Fruit fly (Drosophila melanogaster) whole organism, embryonic: ENCODE data around the gene Hez.

Experiments used
- Ada2b ChIP-seq: fragments of 200-800 bp; sonication (Bioruptor generic); IDR thresholded peaks from 2 replicates; pipeline ENCODE4 v1.3.6; 2022; ENCODE audit warnings: missing biosample characterization, missing genetic modification characterization
- Atf-2 ChIP-seq: fragments of 200-800 bp; sonication (Bioruptor generic); optimal IDR thresholded peaks from 2 replicates; lab custom pipeline; 2016; ENCODE audit warnings: missing biosample characterization, missing genetic modification characterization
- C15 ChIP-seq: fragments of 200-800 bp; sonication (Bioruptor generic); IDR thresholded peaks from 3 replicates; pipeline ENCODE4 v1.3.6; 2022; ENCODE audit warnings: missing biosample characterization, missing genetic modification characterization
- CG11456 ChIP-seq: fragments of 200-800 bp; sonication (Bioruptor generic); IDR thresholded peaks from 3 replicates; pipeline ENCODE4 v1.3.6; 2022; ENCODE audit warnings: missing biosample characterization, missing genetic modification characterization
- CG11504 ChIP-seq: fragments of 200-800 bp; sonication (Bioruptor generic); optimal IDR thresholded peaks from 3 replicates; lab custom pipeline; 2019; ENCODE audit warnings: missing biosample characterization, mild to moderate bottlenecking, missing genetic modification characterization, moderate library complexity
- CG13894 ChIP-seq: fragments of 200-800 bp; sonication (Bioruptor generic); optimal IDR thresholded peaks from 3 replicates; lab custom pipeline; 2018; ENCODE audit warnings: missing biosample characterization, mild to moderate bottlenecking, missing genetic modification characterization, moderate library complexity
- CG14050 ChIP-seq: fragments of 200-800 bp; sonication (Bioruptor generic); IDR thresholded peaks from 3 replicates; pipeline ENCODE4 v1.3.6; 2022; ENCODE audit warnings: missing biosample characterization, missing genetic modification characterization
- CG1603 ChIP-seq: fragments of 200-800 bp; sonication (Bioruptor generic); optimal IDR thresholded peaks from 2 replicates; lab custom pipeline; 2019; ENCODE audit warnings: missing biosample characterization, mild to moderate bottlenecking, missing genetic modification characterization, moderate library complexity
- CG1647 ChIP-seq: fragments of 200-800 bp; sonication (Bioruptor generic); optimal IDR thresholded peaks from 3 replicates; lab custom pipeline; 2016; ENCODE audit warnings: missing biosample characterization, missing genetic modification characterization
- CG16779 ChIP-seq: fragments of 200-800 bp; sonication (Bioruptor generic); IDR thresholded peaks from 2 replicates; pipeline ENCODE4 v1.3.6; 2022; ENCODE audit warnings: missing biosample characterization, missing genetic modification characterization
- CG17361 ChIP-seq: fragments of 200-800 bp; sonication (Bioruptor generic); IDR thresholded peaks from 3 replicates; pipeline ENCODE4 v1.3.6; 2022; ENCODE audit warnings: missing biosample characterization, missing genetic modification characterization
- CG2129 ChIP-seq: fragments of 200-800 bp; sonication (Bioruptor generic); IDR thresholded peaks from 2 replicates; pipeline ENCODE4 v1.3.6; 2022; ENCODE audit warnings: missing biosample characterization, missing genetic modification characterization; ENCODE audit not compliant: partially characterized antibody
- CG2678 ChIP-seq: fragments of 200-800 bp; sonication (Bioruptor generic); optimal IDR thresholded peaks from 3 replicates; lab custom pipeline; 2019; ENCODE audit warnings: missing biosample characterization, mild to moderate bottlenecking, missing genetic modification characterization, moderate library complexity
- CG31365 ChIP-seq: fragments of 200-800 bp; sonication (Bioruptor generic); optimal IDR thresholded peaks from 2 replicates; lab custom pipeline; 2018; ENCODE audit warnings: missing biosample characterization, mild to moderate bottlenecking, missing genetic modification characterization
- CG33557 ChIP-seq: fragments of 200-800 bp; sonication (Bioruptor generic); optimal IDR thresholded peaks from 2 replicates; lab custom pipeline; 2019; ENCODE audit warnings: missing biosample characterization, mild to moderate bottlenecking, missing genetic modification characterization, moderate library complexity
- CG3995 ChIP-seq: fragments of 200-800 bp; sonication (Bioruptor generic); optimal IDR thresholded peaks from 3 replicates; lab custom pipeline; 2016; ENCODE audit warnings: missing biosample characterization, missing genetic modification characterization
- CG4360 ChIP-seq: fragments of 200-800 bp; sonication (Bioruptor generic); IDR thresholded peaks from 2 replicates; pipeline ENCODE4 v1.3.6; 2022; ENCODE audit warnings: missing biosample characterization, missing genetic modification characterization
- CG6272 ChIP-seq: fragments of 200-800 bp; sonication (Bioruptor generic); IDR thresholded peaks from 2 replicates; pipeline ENCODE4 v1.3.6; 2022; ENCODE audit warnings: missing biosample characterization, missing genetic modification characterization
- CG6813 ChIP-seq: fragments of 200-800 bp; sonication (Bioruptor generic); optimal IDR thresholded peaks from 2 replicates; lab custom pipeline; 2017; ENCODE audit warnings: missing biosample characterization, missing genetic modification characterization, mild to moderate bottlenecking, moderate library complexity, missing genetic modification reagents
- CG7271 ChIP-seq: fragments of 200-800 bp; sonication (Bioruptor generic); optimal IDR thresholded peaks from 2 replicates; lab custom pipeline; 2018; ENCODE audit warnings: missing biosample characterization, mild to moderate bottlenecking, missing genetic modification characterization, moderate library complexity
- CG7372 ChIP-seq: fragments of 200-800 bp; sonication (Bioruptor generic); IDR thresholded peaks from 2 replicates; pipeline ENCODE4 v1.3.6; 2022; ENCODE audit warnings: missing biosample characterization, missing genetic modification characterization
- CG7556 ChIP-seq: fragments of 200-800 bp; sonication (Bioruptor generic); optimal IDR thresholded peaks from 2 replicates; lab custom pipeline; 2017; ENCODE audit warnings: missing biosample characterization, mild to moderate bottlenecking, missing genetic modification characterization
- CG9932 ChIP-seq: fragments of 200-800 bp; sonication (Bioruptor generic); IDR thresholded peaks from 2 replicates; pipeline ENCODE4 v1.3.6; 2022; ENCODE audit warnings: missing biosample characterization, missing genetic modification characterization
- Ets65A ChIP-seq: fragments of 200-800 bp; sonication (Bioruptor generic); peaks from one replicate; lab custom pipeline; 2016; ENCODE audit warnings: missing biosample characterization, missing genetic modification characterization
- H2.0 ChIP-seq: fragments of 200-800 bp; sonication (Bioruptor generic); IDR thresholded peaks from 2 replicates; pipeline ENCODE4 v1.3.6; 2022; ENCODE audit warnings: missing biosample characterization, missing genetic modification characterization
- HHEX ChIP-seq: fragments of 200-800 bp; sonication (Bioruptor generic); optimal IDR thresholded peaks from 3 replicates; lab custom pipeline; 2017; ENCODE audit warnings: missing biosample characterization, mild to moderate bottlenecking, missing genetic modification characterization, missing genetic modification reagents
- Lim3 ChIP-seq: fragments of 200-800 bp; sonication (Bioruptor generic); IDR thresholded peaks from 2 replicates; pipeline ENCODE4 v1.3.6; 2022; ENCODE audit warnings: missing biosample characterization, missing genetic modification characterization
- Lpt ChIP-seq: fragments of >200 bp; optimal IDR thresholded peaks from 2 replicates; lab custom pipeline; 2018; ENCODE audit warnings: missing biosample characterization, missing genetic modification characterization
- Nf-YB ChIP-seq: fragments of 200-800 bp; sonication (Bioruptor generic); optimal IDR thresholded peaks from 3 replicates; lab custom pipeline; 2019; ENCODE audit warnings: missing biosample characterization, mild to moderate bottlenecking, missing genetic modification characterization, moderate library complexity
- Six4 ChIP-seq: fragments of 200-800 bp; sonication (Bioruptor generic); optimal IDR thresholded peaks from 2 replicates; lab custom pipeline; 2016; ENCODE audit warnings: missing biosample characterization, missing genetic modification characterization
- Spps ChIP-seq: fragments of 200-800 bp; sonication (Bioruptor generic); optimal IDR thresholded peaks from 2 replicates; lab custom pipeline; 2018; ENCODE audit warnings: missing biosample characterization, mild to moderate bottlenecking, missing genetic modification characterization
- Usf ChIP-seq: fragments of 200-800 bp; sonication (Bioruptor generic); optimal IDR thresholded peaks from 2 replicates; lab custom pipeline; 2017; ENCODE audit warnings: missing genotype, missing biosample characterization, missing genetic modification characterization
- ab ChIP-seq: fragments of 200-800 bp; sonication (Bioruptor generic); optimal IDR thresholded peaks from 2 replicates; lab custom pipeline; 2016; ENCODE audit warnings: missing biosample characterization, missing genetic modification characterization
- abd-A ChIP-seq: fragments of 200-800 bp; sonication (Bioruptor generic); optimal IDR thresholded peaks from 3 replicates; lab custom pipeline; 2019; ENCODE audit warnings: missing biosample characterization, mild to moderate bottlenecking, missing genetic modification characterization, moderate library complexity
- bigmax ChIP-seq: fragments of 200-800 bp; sonication (Bioruptor generic); optimal IDR thresholded peaks from 2 replicates; lab custom pipeline; 2018; ENCODE audit warnings: missing biosample characterization, mild to moderate bottlenecking, missing genetic modification characterization
- chinmo ChIP-seq: fragments of 200-800 bp; sonication (Bioruptor generic); IDR thresholded peaks from 4 replicates; pipeline ENCODE4 v1.3.6; 2022; ENCODE audit warnings: missing biosample characterization, missing genetic modification characterization; ENCODE audit not compliant: partially characterized antibody
- fd96Cb ChIP-seq: fragments of 200-800 bp; sonication (Bioruptor generic); optimal IDR thresholded peaks from 2 replicates; lab custom pipeline; 2018; ENCODE audit warnings: missing biosample characterization, mild to moderate bottlenecking, missing genetic modification characterization, moderate library complexity
- gem ChIP-seq: fragments of 200-800 bp; sonication (Bioruptor generic); optimal IDR thresholded peaks from 2 replicates; lab custom pipeline; 2019; ENCODE audit warnings: missing biosample characterization, mild to moderate bottlenecking, missing genetic modification characterization, moderate library complexity
- gfzf ChIP-seq: fragments of 200-800 bp; sonication (Bioruptor generic); optimal IDR thresholded peaks from 2 replicates; lab custom pipeline; 2016; ENCODE audit warnings: missing biosample characterization, mild to moderate bottlenecking, missing genetic modification characterization, moderate library complexity
- jigr1 ChIP-seq: fragments of 200-800 bp; sonication (Bioruptor generic); IDR thresholded peaks from 3 replicates; pipeline ENCODE4 v1.3.6; 2022; ENCODE audit warnings: missing biosample characterization, missing genetic modification characterization
- kay ChIP-seq: fragments of 200-800 bp; sonication (Bioruptor generic); optimal IDR thresholded peaks from 2 replicates; lab custom pipeline; 2016; ENCODE audit warnings: missing biosample characterization, missing genetic modification characterization
- mirr ChIP-seq: fragments of 200-800 bp; sonication (Bioruptor generic); optimal IDR thresholded peaks from 3 replicates; lab custom pipeline; 2018; ENCODE audit warnings: missing biosample characterization, mild to moderate bottlenecking, missing genetic modification characterization
- onecut ChIP-seq: fragments of 200-800 bp; sonication (Bioruptor generic); IDR thresholded peaks from 2 replicates; pipeline ENCODE4 v1.3.6; 2022; ENCODE audit warnings: missing biosample characterization, missing genetic modification characterization
- pnt ChIP-seq: fragments of 200-800 bp; sonication (Bioruptor generic); optimal IDR thresholded peaks from 3 replicates; lab custom pipeline; 2016; ENCODE audit warnings: missing biosample characterization, missing genetic modification characterization
- pzg ChIP-seq: fragments of 200-800 bp; sonication (Bioruptor generic); optimal IDR thresholded peaks from 3 replicates; lab custom pipeline; 2018; ENCODE audit warnings: missing biosample characterization, mild to moderate bottlenecking, missing genetic modification characterization, moderate library complexity
- scrt ChIP-seq: fragments of 200-800 bp; sonication (Bioruptor generic); optimal IDR thresholded peaks from 2 replicates; lab custom pipeline; 2018; ENCODE audit warnings: missing biosample characterization, mild to moderate bottlenecking, missing genetic modification characterization, moderate library complexity
- sqz ChIP-seq: fragments of 200-800 bp; sonication (Bioruptor generic); optimal IDR thresholded peaks from 3 replicates; lab custom pipeline; 2018; ENCODE audit warnings: missing biosample characterization, mild to moderate bottlenecking, missing genetic modification characterization
- tna ChIP-seq: fragments of 200-800 bp; sonication (Bioruptor generic); IDR thresholded peaks from 2 replicates; pipeline ENCODE4 v1.3.6; 2022; ENCODE audit warnings: missing biosample characterization, missing genetic modification characterization; ENCODE audit not compliant: partially characterized antibody
- trem ChIP-seq: fragments of 200-800 bp; optimal IDR thresholded peaks from 3 replicates; lab custom pipeline; 2019; ENCODE audit warnings: missing biosample characterization, mild to moderate bottlenecking, missing genetic modification characterization, moderate library complexity

Gene Hez

dm6 chr3L:9904988-9905387, 10.4 kb upstream of the Hez start:
- peak; percentile 35 for TF ChIP-seq abd-A (tag; lab: Kevin White, UChicago)
- TF ChIP-seq CG13894 (tag; lab: Kevin White, UChicago), result peak; percentile 21
- no peak for TF ChIP-seq CG1603 (tag; lab: Kevin White, UChicago)
- TF ChIP-seq HHEX (GFP tag; lab: Kevin White, UChicago), result no peak
- peak; percentile 76 for TF ChIP-seq onecut (GFP tag; lab: Robert Waterston, UW)
- no peak for TF ChIP-seq mirr (GFP tag; lab: Kevin White, UChicago)
- TF ChIP-seq scrt (GFP tag; lab: Kevin White, UChicago), result peak; percentile 72
- TF ChIP-seq Ets65A (GFP tag; lab: Kevin White, UChicago), result peak; percentile 8
- TF ChIP-seq Usf, result no peak

dm6 chr3L:9899046-9899659, 4.6 kb upstream of the Hez start, which contains the start of gene nudE:
nudE (plus strand) TSS chr3L:9899241.
- no peak for TF ChIP-seq kay (GFP tag; lab: Kevin White, UChicago)
- peak; percentile 69; the same call in 1 of the 3 replicates for TF ChIP-seq CG11456 (GFP tag; lab: Robert Waterston, UW)
- no peak for TF ChIP-seq CG2129
- TF ChIP-seq fd96Cb (tag; lab: Kevin White, UChicago), result no peak
- TF ChIP-seq CG16779, result no peak
- TF ChIP-seq trem (tag; lab: Kevin White, UChicago), result peak; percentile 28
- peak; percentile 39 for TF ChIP-seq CG11504
- peak; percentile 65 for TF ChIP-seq CG9932
- no peak for TF ChIP-seq CG33557 (GFP tag; lab: Kevin White, UChicago)
- TF ChIP-seq CG7271, result no peak
- no peak for TF ChIP-seq Six4
- no peak for TF ChIP-seq pnt (GFP tag; lab: Kevin White, UChicago)
- TF ChIP-seq CG4360, result peak; percentile 98
- TF ChIP-seq CG3995, result no peak
- TF ChIP-seq Spps (tag; lab: Kevin White, UChicago), result no peak
- no peak for TF ChIP-seq CG17361 (GFP tag; lab: Robert Waterston, UW)
- no peak for TF ChIP-seq gfzf (GFP tag; lab: Kevin White, UChicago)
- peak; percentile 5 for TF ChIP-seq CG7556 (GFP tag; lab: Kevin White, UChicago)
- peak; percentile 16 for TF ChIP-seq gem
- no peak for TF ChIP-seq Ada2b
- TF ChIP-seq Lpt (GFP tag; lab: Kevin White, UChicago), result no peak
- no peak for TF ChIP-seq sqz (GFP tag; lab: Kevin White, UChicago)
- TF ChIP-seq ab (GFP tag; lab: Kevin White, UChicago), result peak; percentile 3
- TF ChIP-seq CG1647 (GFP tag; lab: Kevin White, UChicago), result no peak
- TF ChIP-seq chinmo, result no peak
- peak; percentile 42 for TF ChIP-seq CG2678
- no peak for TF ChIP-seq Nf-YB (GFP tag; lab: Kevin White, UChicago)
- no peak for TF ChIP-seq Lim3
- TF ChIP-seq tna (GFP tag; lab: Robert Waterston, UW), result no peak
- TF ChIP-seq Atf-2 (GFP tag; lab: Kevin White, UChicago), result no peak
- peak; percentile 53 for TF ChIP-seq CG6272 (GFP tag; lab: Robert Waterston, UW)
- TF ChIP-seq CG7372 (GFP tag; lab: Robert Waterston, UW), result no peak
- TF ChIP-seq H2.0, result no peak
- TF ChIP-seq CG31365 (tag; lab: Kevin White, UChicago), result no peak
- no peak for TF ChIP-seq C15
- no peak for TF ChIP-seq CG14050 (GFP tag; lab: Robert Waterston, UW)
- no peak for TF ChIP-seq jigr1 (GFP tag; lab: Robert Waterston, UW)
- no peak for TF ChIP-seq bigmax (GFP tag; lab: Kevin White, UChicago)
- TF ChIP-seq CG6813, result no peak
- peak; percentile 64 for TF ChIP-seq pzg (GFP tag; lab: Kevin White, UChicago)
